Worm (Caenorhabditis elegans) whole organism, L1 larva: ENCODE measurements around the gene Y49E10.10.
A peak's percentile ranks its signal among the peaks of the same experiment; 100 is the strongest.

Source experiments
- C16A3.4 ChIP-seq: fragments of 150-350 bp; optimal IDR thresholded peaks from 2 replicates; lab custom pipeline; 2014; ENCODE audit warnings: missing biosample characterization, missing genetic modification characterization
- F16B12.6 ChIP-seq: fragments of 150-350 bp; optimal IDR thresholded peaks from 2 replicates; lab custom pipeline; 2014; ENCODE audit warnings: missing biosample characterization, missing genetic modification characterization
- aha-1 ChIP-seq: fragments of 150-350 bp; optimal IDR thresholded peaks from 2 replicates; lab custom pipeline; 2014; ENCODE audit warnings: missing biosample characterization, missing genetic modification characterization
- alr-1 ChIP-seq: fragments of 200-800 bp; sonication (Bioruptor generic); optimal IDR thresholded peaks from 2 replicates; lab custom pipeline; 2018; ENCODE audit warnings: borderline replicate concordance, mild to moderate bottlenecking, missing genetic modification characterization, missing compliant biosample characterization
- aly-2 ChIP-seq: fragments of 150-350 bp; optimal IDR thresholded peaks from 2 replicates; lab custom pipeline; 2014; ENCODE audit warnings: missing biosample characterization, missing genetic modification characterization
- ama-1 ChIP-seq: fragments of 150-350 bp; optimal IDR thresholded peaks from 2 replicates; lab custom pipeline; 2014
- ceh-82 ChIP-seq, 3 experiments: fragments of 150-350 bp in 1 of 3; sonication (generic microtip) in 2 of 3; optimal IDR thresholded peaks; 2 replicates each; lab custom pipeline; 2014 to 2017; ENCODE audit warnings: missing biosample characterization in 3 of 3, missing genetic modification characterization in 3 of 3
- ceh-90 ChIP-seq: sonication (generic microtip); optimal IDR thresholded peaks from 2 replicates; lab custom pipeline; 2016; ENCODE audit warnings: missing genetic modification characterization, missing compliant biosample characterization
- dpl-1 ChIP-seq, 3 experiments: fragments of 150-350 bp in 2 of 3; sonication (generic microtip) in 1 of 3; optimal IDR thresholded peaks; 2 replicates each; lab custom pipeline; 2014 to 2017; ENCODE audit warnings: missing biosample characterization in 3 of 3, missing genetic modification characterization in 3 of 3, missing genetic modification reagents in 3 of 3
- dsc-1 ChIP-seq: sonication (generic microtip); optimal IDR thresholded peaks from 2 replicates; lab custom pipeline; 2016; ENCODE audit warnings: mild to moderate bottlenecking, missing genetic modification characterization, missing compliant biosample characterization
- efl-1 ChIP-seq, 4 experiments: fragments of 150-350 bp; optimal IDR thresholded peaks in 3 of 4; peaks in 1 of 4; 1 replicate in 1 of 4; 2 replicates in 3 of 4; lab custom pipeline; 2014; ENCODE audit warnings: missing biosample characterization in 2 of 4, missing genetic modification characterization in 2 of 4, missing genetic modification reagents in 2 of 4
- egl-13 ChIP-seq: sonication (generic microtip); optimal IDR thresholded peaks from 2 replicates; lab custom pipeline; 2016; ENCODE audit warnings: missing genotype, missing genetic modification reagents, missing genetic modification characterization, missing compliant biosample characterization
- elt-3 ChIP-seq, 6 experiments: fragments of 150-350 bp in 1 of 6; sonication (generic microtip); optimal IDR thresholded peaks; 2 replicates each; lab custom pipeline; 2017 to 2018; ENCODE audit warnings: missing biosample characterization in 6 of 6, missing genetic modification characterization in 6 of 6, inconsistent platforms in 1 of 6
- hpl-2 ChIP-seq: fragments of 150-350 bp; optimal IDR thresholded peaks from 2 replicates; lab custom pipeline; 2014; ENCODE audit warnings: missing biosample characterization, missing genetic modification reagents, missing genetic modification characterization
- irx-1 ChIP-seq: sonication (generic microtip); optimal IDR thresholded peaks from 2 replicates; lab custom pipeline; 2016; ENCODE audit warnings: missing genetic modification characterization, missing compliant biosample characterization
- isw-1 ChIP-seq: fragments of 200-800 bp; sonication (Bioruptor generic); IDR thresholded peaks from 2 replicates; pipeline ENCODE4 v1.3.6; 2022; ENCODE audit warnings: missing genetic modification characterization, missing compliant biosample characterization
- jun-1 ChIP-seq: fragments of 150-350 bp; optimal IDR thresholded peaks from 2 replicates; lab custom pipeline; 2014; ENCODE audit warnings: missing biosample characterization, missing genetic modification reagents, missing genetic modification characterization
- lin-13 ChIP-seq: fragments of 150-350 bp; optimal IDR thresholded peaks from 2 replicates; lab custom pipeline; 2014; ENCODE audit warnings: missing biosample characterization, missing genetic modification reagents, missing genetic modification characterization
- lin-14 ChIP-seq: fragments of 200-800 bp; sonication (Bioruptor generic); optimal IDR thresholded peaks from 2 replicates; lab custom pipeline; 2018; ENCODE audit warnings: mild to moderate bottlenecking, missing genetic modification characterization, moderate library complexity, missing compliant biosample characterization
- lin-15B ChIP-seq: fragments of 150-350 bp; sonication (generic microtip); optimal IDR thresholded peaks from 3 replicates; lab custom pipeline; 2014; ENCODE audit warnings: missing biosample characterization, missing genetic modification characterization
- lin-35 ChIP-seq, 2 experiments: fragments of 150-350 bp; optimal IDR thresholded peaks; 2 replicates each; lab custom pipeline; 2014; ENCODE audit warnings: missing biosample characterization in 2 of 2, missing genetic modification characterization in 2 of 2, missing genetic modification reagents in 2 of 2
- lin-39 ChIP-seq: fragments of 150-350 bp; optimal IDR thresholded peaks from 2 replicates; lab custom pipeline; 2014; ENCODE audit warnings: missing biosample characterization, missing genetic modification reagents, missing genetic modification characterization
- lsy-2 ChIP-seq, 2 experiments: fragments of 150-350 bp; optimal IDR thresholded peaks; 2 replicates each; lab custom pipeline; 2014; ENCODE audit warnings: missing biosample characterization in 2 of 2, missing genetic modification characterization in 2 of 2
- mab-9 ChIP-seq: fragments of 200-800 bp; sonication (Bioruptor generic); IDR thresholded peaks from 2 replicates; pipeline ENCODE4 v1.3.6; 2022; ENCODE audit warnings: missing genetic modification reagents, missing genetic modification characterization, missing compliant biosample characterization
- mdl-1 ChIP-seq, 2 experiments: fragments of 150-350 bp; optimal IDR thresholded peaks; 2 replicates each; lab custom pipeline; 2014 to 2017; ENCODE audit warnings: missing biosample characterization in 2 of 2, missing genetic modification characterization in 2 of 2, inconsistent platforms in 1 of 2
- nhr-19 ChIP-seq: fragments of 200-800 bp; sonication (Bioruptor generic); conservative IDR thresholded peaks from 2 replicates; pipeline ENCODE4 v1.3.6; 2022; ENCODE audit warnings: missing genetic modification characterization, missing compliant biosample characterization
- nhr-20 ChIP-seq: sonication (generic microtip); optimal IDR thresholded peaks from 2 replicates; lab custom pipeline; 2016; ENCODE audit warnings: mild to moderate bottlenecking, missing genetic modification characterization, missing compliant biosample characterization
- nhr-47 ChIP-seq: sonication (generic microtip); optimal IDR thresholded peaks from 2 replicates; lab custom pipeline; 2016; ENCODE audit warnings: mild to moderate bottlenecking, missing genetic modification characterization, moderate library complexity, missing compliant biosample characterization
- nhr-71 ChIP-seq: sonication (generic microtip); optimal IDR thresholded peaks from 2 replicates; lab custom pipeline; 2016; ENCODE audit warnings: mild to moderate bottlenecking, missing genetic modification characterization, moderate library complexity, missing compliant biosample characterization
- nhr-77 ChIP-seq: fragments of 150-350 bp; optimal IDR thresholded peaks from 2 replicates; lab custom pipeline; 2014; ENCODE audit warnings: missing biosample characterization, missing genetic modification characterization
- nhr-85 ChIP-seq: sonication (generic microtip); peaks from one replicate; lab custom pipeline; 2016; ENCODE audit warnings: missing genetic modification characterization, inconsistent platforms, missing compliant biosample characterization
- nhr-90 ChIP-seq: sonication (generic microtip); optimal IDR thresholded peaks from 2 replicates; lab custom pipeline; 2016; ENCODE audit warnings: mild to moderate bottlenecking, missing genetic modification characterization, missing compliant biosample characterization; ENCODE audit not compliant: poor library complexity
- rnt-1 ChIP-seq: sonication (generic microtip); optimal IDR thresholded peaks from 2 replicates; lab custom pipeline; 2016; ENCODE audit warnings: mild to moderate bottlenecking, missing genetic modification characterization, moderate library complexity, missing compliant biosample characterization
- skn-1 ChIP-seq: fragments of 150-350 bp; optimal IDR thresholded peaks from 2 replicates; lab custom pipeline; 2014; ENCODE audit warnings: missing biosample characterization, missing genetic modification characterization
- snpc-4 ChIP-seq: fragments of 150-350 bp; optimal IDR thresholded peaks from 2 replicates; lab custom pipeline; 2014; ENCODE audit warnings: missing biosample characterization, missing genetic modification characterization
- snu-23 ChIP-seq: sonication (generic microtip); optimal IDR thresholded peaks from 2 replicates; lab custom pipeline; 2016; ENCODE audit warnings: missing genetic modification characterization, missing compliant biosample characterization
- sup-37 ChIP-seq: fragments of 200-800 bp; sonication (Bioruptor generic); optimal IDR thresholded peaks from 2 replicates; lab custom pipeline; 2018; ENCODE audit warnings: mild to moderate bottlenecking, missing genetic modification characterization, missing compliant biosample characterization
- swsn-7 ChIP-seq: sonication (generic microtip); optimal IDR thresholded peaks from 2 replicates; lab custom pipeline; 2016; ENCODE audit warnings: missing genetic modification characterization, missing compliant biosample characterization
- tbx-2 ChIP-seq: sonication (generic microtip); optimal IDR thresholded peaks from 2 replicates; lab custom pipeline; 2016; ENCODE audit warnings: missing genetic modification characterization, missing compliant biosample characterization
- unc-130 ChIP-seq: fragments of 150-350 bp; optimal IDR thresholded peaks from 2 replicates; lab custom pipeline; 2017; ENCODE audit warnings: missing biosample characterization, missing genetic modification characterization, inconsistent platforms
- unc-30 ChIP-seq: sonication (generic microtip); optimal IDR thresholded peaks from 2 replicates; lab custom pipeline; 2017; ENCODE audit warnings: missing biosample characterization, missing genetic modification characterization
- xbp-1 ChIP-seq: sonication (generic microtip); optimal IDR thresholded peaks from 2 replicates; lab custom pipeline; 2016; ENCODE audit warnings: missing genetic modification characterization, missing compliant biosample characterization
- zip-4 ChIP-seq: fragments of 200-800 bp; sonication (Bioruptor generic); optimal IDR thresholded peaks from 2 replicates; lab custom pipeline; 2018; ENCODE audit warnings: mild to moderate bottlenecking, missing genetic modification characterization, moderate library complexity, missing compliant biosample characterization
- ztf-11 ChIP-seq, 2 experiments: sonication (generic microtip); optimal IDR thresholded peaks; 2 replicates each; lab custom pipeline; 2016 to 2017; ENCODE audit warnings: missing genetic modification characterization in 2 of 2, missing biosample characterization in 1 of 2, missing compliant biosample characterization in 1 of 2

Gene Y49E10.10

ce11 chrIII:12369476-12369875 lies 25.8 kb upstream of the Y49E10.10 start (continued):
- TF ChIP-seq rnt-1 (tag; lab: Kevin White, UChicago) (peak; percentile 68), isw-1 (peak; percentile 29), unc-30 (tag; lab: Kevin White, UChicago) (no peak), sup-37 (GFP tag; lab: Kevin White, UChicago) (no peak), lin-14 (peak; percentile 67), nhr-77 (tag; lab: Kevin White, UChicago) (no peak)

- TF ChIP-seq lin-39 (no peak), jun-1 (tag; lab: Kevin White, UChicago) (peak; percentile 46), ceh-90 (tag; lab: Kevin White, UChicago) (peak; percentile 54), unc-130 (tag; lab: Kevin White, UChicago) (peak; percentile 89), nhr-19 (GFP tag; lab: Robert Waterston, UW) (peak; percentile 49), alr-1 (tag; lab: Kevin White, UChicago) (no peak), nhr-47 (tag; lab: Kevin White, UChicago) (peak; percentile 60), xbp-1 (tag; lab: Kevin White, UChicago) (peak; percentile 60), ama-1 (lab: Kevin White, UChicago) (no peak), efl-1 (optimal IDR thresholded peaks at IDR 0.05; lab: Kevin White, UChicago) (peak; percentile 68 to 80), efl-1 (GFP tag; optimal IDR thresholded peaks at IDR 0.05 in 1 of 2; lab: Kevin White, UChicago) (peak; percentile 78 to 97), snpc-4 (tag; lab: Kevin White, UChicago) (peak; percentile 33), irx-1 (tag; lab: Kevin White, UChicago) (no peak), aly-2 (tag; lab: Kevin White, UChicago) (no peak), nhr-20 (peak; percentile 55), swsn-7 (tag; lab: Kevin White, UChicago) (peak; percentile 65), mab-9 (GFP tag; lab: Robert Waterston, UW) (peak; percentile 38; the same call in 1 of the 2 replicates), tbx-2 (peak; percentile 60), nhr-90 (peak; percentile 47), lin-13 (GFP tag; lab: Kevin White, UChicago) (peak; percentile 30), dsc-1 (peak; percentile 48), ztf-11 (tag; optimal IDR thresholded peaks at IDR 0.05; lab: Kevin White, UChicago) (peak in 1 of 2 experiments; percentile 23), nhr-71 (tag; lab: Kevin White, UChicago) (peak; percentile 51), hpl-2 (GFP tag; lab: Kevin White, UChicago) (peak; percentile 19), nhr-77 (tag; lab: Kevin White, UChicago) (no peak), C16A3.4 (tag; lab: Kevin White, UChicago) (peak; percentile 43), F16B12.6 (tag; lab: Kevin White, UChicago) (peak; percentile 98), dpl-1 (GFP tag; optimal IDR thresholded peaks at IDR 0.05; lab: Kevin White, UChicago) (peak; percentile 55 to 77 (median 72)), lsy-2 (tag; optimal IDR thresholded peaks at IDR 0.05; lab: Kevin White, UChicago) (peak; percentile 64 to 67), lin-35 (GFP tag; optimal IDR thresholded peaks at IDR 0.05; lab: Kevin White, UChicago) (peak; percentile 71 to 76), mdl-1 (tag; optimal IDR thresholded peaks at IDR 0.05; lab: Kevin White, UChicago) (peak in 1 of 2 experiments; percentile 51), elt-3 (tag; optimal IDR thresholded peaks at IDR 0.05; lab: Kevin White, UChicago) (peak in 1 of 6 experiments; percentile 41), nhr-85 (tag; lab: Kevin White, UChicago) (peak; percentile 72), egl-13 (no peak), lin-15B (tag; lab: Kevin White, UChicago) (peak; percentile 18), isw-1 (peak; percentile 32), skn-1 (tag; lab: Kevin White, UChicago) (peak; percentile 96), aha-1 (peak; percentile 29), ceh-82 (tag; optimal IDR thresholded peaks at IDR 0.05; lab: Kevin White, UChicago) (peak; percentile 47 to 74 (median 67)), zip-4 (GFP tag; lab: Kevin White, UChicago) (no peak), rnt-1 (tag; lab: Kevin White, UChicago) (peak; percentile 71), snu-23 (peak; percentile 78)
- TF ChIP-seq, all 84 proteins: peak for 33
Observed at ce11 chrIII:12370011-12370506, 25.2 kb upstream of the Y49E10.10 start, which contains the start of gene rpt-6. Gene rpt-6, plus strand, starts transcription at chrIII:12370456.
